Worm (Caenorhabditis elegans) whole organism, L1 larva: ENCODE measurements around the gene oac-20.
A peak's percentile ranks its signal among the peaks of the same experiment; 100 is the strongest.
"Not testable (repeated sequence)": the region's sequence is repeated elsewhere in the genome, so short reads cannot be mapped to it uniquely, and the experiment has no call there.

Experiments
- C16A3.4 ChIP-seq: fragments of 150-350 bp; optimal IDR thresholded peaks from 2 replicates; lab custom pipeline; 2014; ENCODE audit warnings: missing biosample characterization, missing genetic modification characterization
- Y116A8C.19 ChIP-seq: sonication (generic microtip); optimal IDR thresholded peaks from 2 replicates; lab custom pipeline; 2016; ENCODE audit warnings: missing compliant biosample characterization, missing genetic modification characterization, borderline replicate concordance
- aha-1 ChIP-seq: fragments of 150-350 bp; optimal IDR thresholded peaks from 2 replicates; lab custom pipeline; 2014; ENCODE audit warnings: missing biosample characterization, missing genetic modification characterization
- alr-1 ChIP-seq: fragments of 200-800 bp; sonication (Bioruptor generic); optimal IDR thresholded peaks from 2 replicates; lab custom pipeline; 2018; ENCODE audit warnings: borderline replicate concordance, mild to moderate bottlenecking, missing genetic modification characterization, missing compliant biosample characterization
- ama-1 ChIP-seq: fragments of 150-350 bp; optimal IDR thresholded peaks from 2 replicates; lab custom pipeline; 2014
- ceh-90 ChIP-seq: sonication (generic microtip); optimal IDR thresholded peaks from 2 replicates; lab custom pipeline; 2016; ENCODE audit warnings: missing genetic modification characterization, missing compliant biosample characterization
- dpl-1 ChIP-seq, 3 experiments: fragments of 150-350 bp in 2 of 3; sonication (generic microtip) in 1 of 3; optimal IDR thresholded peaks; 2 replicates each; lab custom pipeline; 2014 to 2017; ENCODE audit warnings: missing biosample characterization in 3 of 3, missing genetic modification characterization in 3 of 3, missing genetic modification reagents in 3 of 3
- efl-1 ChIP-seq, 4 experiments: fragments of 150-350 bp; optimal IDR thresholded peaks in 3 of 4; peaks in 1 of 4; 1 replicate in 1 of 4; 2 replicates in 3 of 4; lab custom pipeline; 2014; ENCODE audit warnings: missing biosample characterization in 2 of 4, missing genetic modification characterization in 2 of 4, missing genetic modification reagents in 2 of 4
- egl-13 ChIP-seq: sonication (generic microtip); optimal IDR thresholded peaks from 2 replicates; lab custom pipeline; 2016; ENCODE audit warnings: missing genotype, missing genetic modification reagents, missing genetic modification characterization, missing compliant biosample characterization
- egl-27 ChIP-seq, 2 experiments: fragments of 150-350 bp in 1 of 2; sonication (generic microtip); optimal IDR thresholded peaks; 3 replicates each; lab custom pipeline; 2017 to 2018; ENCODE audit warnings: missing biosample characterization in 2 of 2, missing genetic modification characterization in 2 of 2, missing genetic modification reagents in 2 of 2
- elt-2 ChIP-seq: sonication (generic microtip); optimal IDR thresholded peaks from 2 replicates; lab custom pipeline; 2016; ENCODE audit warnings: missing genetic modification characterization, mild to moderate bottlenecking, inconsistent platforms, missing compliant biosample characterization, missing genetic modification reagents
- fos-1 ChIP-seq: fragments of 150-350 bp; optimal IDR thresholded peaks from 2 replicates; lab custom pipeline; 2014; ENCODE audit warnings: missing biosample characterization, missing genetic modification characterization
- hlh-17 ChIP-seq: fragments of 200-800 bp; sonication (Bioruptor generic); optimal IDR thresholded peaks from 2 replicates; lab custom pipeline; 2018; ENCODE audit warnings: missing genetic modification characterization, mild to moderate bottlenecking, missing compliant biosample characterization, moderate library complexity, borderline replicate concordance
- lin-14 ChIP-seq: fragments of 200-800 bp; sonication (Bioruptor generic); optimal IDR thresholded peaks from 2 replicates; lab custom pipeline; 2018; ENCODE audit warnings: mild to moderate bottlenecking, missing genetic modification characterization, moderate library complexity, missing compliant biosample characterization
- lin-15B ChIP-seq: fragments of 150-350 bp; sonication (generic microtip); optimal IDR thresholded peaks from 3 replicates; lab custom pipeline; 2014; ENCODE audit warnings: missing biosample characterization, missing genetic modification characterization
- mdl-1 ChIP-seq, 2 experiments: fragments of 150-350 bp; optimal IDR thresholded peaks; 2 replicates each; lab custom pipeline; 2014 to 2017; ENCODE audit warnings: missing biosample characterization in 2 of 2, missing genetic modification characterization in 2 of 2, inconsistent platforms in 1 of 2
- mef-2 ChIP-seq: fragments of 150-350 bp; optimal IDR thresholded peaks from 2 replicates; lab custom pipeline; 2014; ENCODE audit warnings: missing biosample characterization, missing genetic modification characterization
- mep-1 ChIP-seq: fragments of 150-350 bp; optimal IDR thresholded peaks from 2 replicates; lab custom pipeline; 2014; ENCODE audit warnings: missing biosample characterization, missing genetic modification characterization
- nhr-11 ChIP-seq: fragments of 150-350 bp; optimal IDR thresholded peaks from 2 replicates; lab custom pipeline; 2014; ENCODE audit warnings: missing biosample characterization, missing genetic modification characterization
- nhr-19 ChIP-seq: fragments of 200-800 bp; sonication (Bioruptor generic); conservative IDR thresholded peaks from 2 replicates; pipeline ENCODE4 v1.3.6; 2022; ENCODE audit warnings: missing genetic modification characterization, missing compliant biosample characterization
- nhr-71 ChIP-seq: sonication (generic microtip); optimal IDR thresholded peaks from 2 replicates; lab custom pipeline; 2016; ENCODE audit warnings: mild to moderate bottlenecking, missing genetic modification characterization, moderate library complexity, missing compliant biosample characterization
- nhr-76 ChIP-seq: sonication (generic microtip); optimal IDR thresholded peaks from 2 replicates; lab custom pipeline; 2017; ENCODE audit warnings: missing biosample characterization, missing genetic modification characterization
- nhr-84 ChIP-seq: sonication (generic microtip); optimal IDR thresholded peaks from 2 replicates; lab custom pipeline; 2017; ENCODE audit warnings: missing biosample characterization, missing genetic modification characterization
- rnt-1 ChIP-seq: sonication (generic microtip); optimal IDR thresholded peaks from 2 replicates; lab custom pipeline; 2016; ENCODE audit warnings: mild to moderate bottlenecking, missing genetic modification characterization, moderate library complexity, missing compliant biosample characterization
- snu-23 ChIP-seq: sonication (generic microtip); optimal IDR thresholded peaks from 2 replicates; lab custom pipeline; 2016; ENCODE audit warnings: missing genetic modification characterization, missing compliant biosample characterization
- swsn-7 ChIP-seq: sonication (generic microtip); optimal IDR thresholded peaks from 2 replicates; lab custom pipeline; 2016; ENCODE audit warnings: missing genetic modification characterization, missing compliant biosample characterization
- unc-62 ChIP-seq: fragments of 150-350 bp; optimal IDR thresholded peaks from 2 replicates; lab custom pipeline; 2014; ENCODE audit warnings: missing biosample characterization, missing genetic modification reagents, missing genetic modification characterization
- unc-86 ChIP-seq: sonication (generic microtip); optimal IDR thresholded peaks from 2 replicates; lab custom pipeline; 2016; ENCODE audit warnings: missing genetic modification characterization, missing compliant biosample characterization
- xbp-1 ChIP-seq: sonication (generic microtip); optimal IDR thresholded peaks from 2 replicates; lab custom pipeline; 2016; ENCODE audit warnings: missing genetic modification characterization, missing compliant biosample characterization
- zag-1 ChIP-seq: fragments of 150-350 bp; optimal IDR thresholded peaks from 2 replicates; lab custom pipeline; 2014; ENCODE audit warnings: missing biosample characterization, missing genetic modification characterization
- ztf-11 ChIP-seq, 2 experiments: sonication (generic microtip); optimal IDR thresholded peaks; 2 replicates each; lab custom pipeline; 2016 to 2017; ENCODE audit warnings: missing genetic modification characterization in 2 of 2, missing biosample characterization in 1 of 2, missing compliant biosample characterization in 1 of 2
- ztf-4 ChIP-seq: fragments of 150-350 bp; optimal IDR thresholded peaks from 2 replicates; lab custom pipeline; 2014; ENCODE audit warnings: missing biosample characterization, missing genetic modification characterization

oac-20 gene

ce11 chrV:15978232-15978764 lies at the start of gene oac-20:
Gene oac-20, plus strand, starts transcription at chrV:15978714.
- TF ChIP-seq dpl-1 (GFP tag; optimal IDR thresholded peaks at IDR 0.05; lab: Kevin White, UChicago) (no peak), elt-2 (tag; lab: Kevin White, UChicago) (peak; percentile 84)

ce11 chrV:15929882-15930281 lies 48.6 kb upstream of the oac-20 start, which contains the start of gene srbc-77:
Gene srbc-77, plus strand, starts transcription at chrV:15930182.
- not testable (repeated sequence) for TF ChIP-seq aha-1; swsn-7 (tag; lab: Kevin White, UChicago); rnt-1 (tag; lab: Kevin White, UChicago)

DNA sequence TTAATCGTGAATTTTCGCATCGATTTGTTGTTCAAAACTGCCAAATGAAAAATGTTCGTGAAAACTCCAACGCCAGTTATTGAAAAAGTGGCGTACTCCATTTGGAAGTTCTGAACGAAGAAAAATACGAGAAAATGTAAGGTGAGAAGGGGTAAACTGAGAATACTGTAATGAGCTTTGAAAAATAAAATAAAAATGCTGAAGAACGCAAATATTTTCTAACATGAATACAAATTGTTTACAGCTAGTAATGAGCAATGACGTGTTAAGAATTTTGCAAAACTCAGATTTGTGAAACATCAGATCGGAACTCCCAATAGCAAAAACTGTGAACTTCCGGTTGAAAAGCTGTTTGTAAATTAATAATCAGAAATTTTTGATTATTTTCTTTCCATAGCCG lies 46.1 kb upstream of the oac-20 start, which contains the start of gene srw-26:
Gene srw-26 (minus strand): TSS at position 101 of the 400 bp plus-strand sequence.
- no peak for TF ChIP-seq Y116A8C.19
- TF ChIP-seq unc-86, result no peak
- TF ChIP-seq fos-1, result no peak
- no peak for TF ChIP-seq nhr-71 (tag; lab: Kevin White, UChicago)
- no peak for TF ChIP-seq ceh-90
- no peak for TF ChIP-seq rnt-1 (tag; lab: Kevin White, UChicago)
- TF ChIP-seq swsn-7 (tag; lab: Kevin White, UChicago), result no peak
- TF ChIP-seq mdl-1 (tag; optimal IDR thresholded peaks at IDR 0.05; lab: Kevin White, UChicago), result no peak
- no peak for TF ChIP-seq xbp-1
- no peak for TF ChIP-seq nhr-76 (tag; lab: Kevin White, UChicago)

DNA sequence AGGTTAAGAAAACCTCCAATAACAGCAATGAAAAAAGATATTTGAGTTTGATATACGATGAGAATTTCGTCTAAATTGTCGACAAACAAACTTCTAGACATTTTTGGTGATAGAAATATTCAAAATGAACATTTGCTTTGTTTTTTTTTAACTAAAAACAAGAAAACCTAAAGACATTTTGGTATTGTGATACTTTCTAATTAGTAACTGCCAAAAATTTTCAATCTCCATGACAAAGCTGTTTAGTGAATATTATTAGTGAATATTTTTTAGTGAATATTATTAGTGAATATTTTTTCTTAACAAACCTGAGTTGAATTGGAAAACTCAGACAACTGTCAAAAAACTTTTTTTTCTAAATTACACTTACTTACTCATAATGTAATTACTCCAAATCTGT lies 38.3 kb upstream of the oac-20 start, which contains the start of gene srw-55:
Gene srw-55 (minus strand): TSS at position 101 of the 400 bp plus-strand sequence.
- TF ChIP-seq nhr-19 (no peak), lin-14 (GFP tag; lab: Kevin White, UChicago) (no peak), egl-27 (tag; optimal IDR thresholded peaks at IDR 0.05; lab: Kevin White, UChicago) (no peak), lin-15B (tag; lab: Kevin White, UChicago) (no peak), C16A3.4 (no peak), ama-1 (lab: Kevin White, UChicago) (no peak), nhr-84 (tag; lab: Kevin White, UChicago) (no peak), nhr-11 (no peak), snu-23 (GFP tag; lab: Kevin White, UChicago) (no peak), rnt-1 (tag; lab: Kevin White, UChicago) (no peak), mep-1 (no peak), alr-1 (tag; lab: Kevin White, UChicago) (no peak), zag-1 (tag; lab: Kevin White, UChicago) (no peak), mef-2 (tag; lab: Kevin White, UChicago) (no peak), efl-1 (optimal IDR thresholded peaks at IDR 0.05; lab: Kevin White, UChicago) (no peak), efl-1 (GFP tag; optimal IDR thresholded peaks at IDR 0.05 in 1 of 2; lab: Kevin White, UChicago) (no peak), ztf-4 (tag; lab: Kevin White, UChicago) (no peak), ztf-11 (tag; optimal IDR thresholded peaks at IDR 0.05; lab: Kevin White, UChicago) (no peak)
- TF ChIP-seq, all 84 proteins: peak for 0

ce11 chrV:15943125-15943524 lies 35.4 kb upstream of the oac-20 start, which contains the start of gene srw-53:
Gene srw-53, plus strand, starts transcription at chrV:15943425.
- TF ChIP-seq unc-62 (GFP tag; lab: Kevin White, UChicago) (no peak), zag-1 (tag; lab: Kevin White, UChicago) (no peak)
- TF ChIP-seq, all 84 proteins: peak for 0

DNA sequence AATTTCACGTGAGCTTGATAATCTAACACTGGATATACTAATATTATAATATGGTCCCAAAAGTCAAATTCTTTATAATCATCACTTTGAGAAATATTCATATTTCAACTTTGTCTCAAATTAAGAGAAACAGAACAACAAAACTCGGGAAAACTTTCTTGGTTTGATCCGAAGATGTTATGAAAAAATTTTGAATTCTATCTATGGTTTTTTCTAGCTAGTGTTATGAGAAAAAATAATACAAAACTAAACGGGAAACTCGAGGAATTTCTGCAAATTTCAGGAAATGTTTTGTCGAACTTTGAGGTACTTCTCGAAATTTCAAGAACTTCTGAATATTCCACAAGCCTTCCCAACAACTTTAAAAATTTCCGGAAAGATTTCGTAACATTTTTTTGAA lies 27.6 kb upstream of the oac-20 start, which contains the start of gene srw-59:
Gene srw-59 (minus strand): TSS at position 101 of the 400 bp plus-strand sequence.
- TF ChIP-seq egl-13 (tag; lab: Kevin White, UChicago), result no peak
- no peak for TF ChIP-seq hlh-17
